Worm (Caenorhabditis elegans) whole organism, L4 larva: ENCODE results near the gene clec-171.

ENCODE experiments used
- D1046.2 ChIP-seq: fragments of 200-800 bp; sonication (Bioruptor generic); IDR thresholded peaks from 2 replicates; pipeline ENCODE4 v1.3.6; 2022; ENCODE audit warnings: missing genetic modification characterization, missing compliant biosample characterization
- F10B5.3 ChIP-seq: sonication (generic microtip); optimal IDR thresholded peaks from 2 replicates; lab custom pipeline; 2016; ENCODE audit warnings: mild to moderate bottlenecking, missing genetic modification characterization, missing compliant biosample characterization
- F26F4.8 ChIP-seq: fragments of 200-800 bp; sonication (Bioruptor generic); conservative IDR thresholded peaks from 2 replicates; pipeline ENCODE4 v1.3.6; 2022; ENCODE audit warnings: missing genetic modification characterization, missing compliant biosample characterization
- R02D3.7 ChIP-seq: fragments of 150-350 bp; sonication (generic microtip); optimal IDR thresholded peaks from 3 replicates; lab custom pipeline; 2014; ENCODE audit warnings: missing biosample characterization, missing genetic modification characterization
- T26A8.4 ChIP-seq: fragments of 200-800 bp; sonication (Bioruptor generic); IDR thresholded peaks from 2 replicates; pipeline ENCODE4 v1.3.6; 2022; ENCODE audit warnings: missing genetic modification characterization, missing compliant biosample characterization
- Y48G9A.11 ChIP-seq: fragments of 200-800 bp; sonication (Bioruptor generic); IDR thresholded peaks from 2 replicates; pipeline ENCODE4 v1.3.6; 2022; ENCODE audit warnings: missing genetic modification reagents, missing genetic modification characterization, missing compliant biosample characterization
- Y5F2A.4 ChIP-seq: fragments of 200-800 bp; sonication (Bioruptor generic); optimal IDR thresholded peaks from 2 replicates; lab custom pipeline; 2018; ENCODE audit warnings: mild to moderate bottlenecking, missing genetic modification characterization, missing compliant biosample characterization
- aha-1 ChIP-seq: fragments of 150-350 bp; peaks from one replicate; lab custom pipeline; 2014; ENCODE audit warnings: missing biosample characterization, missing genetic modification characterization
- aly-2 ChIP-seq: sonication (generic microtip); optimal IDR thresholded peaks from 2 replicates; lab custom pipeline; 2018; ENCODE audit warnings: missing biosample characterization, missing genetic modification characterization
- ama-1 ChIP-seq: fragments of 150-350 bp; optimal IDR thresholded peaks from 2 replicates; lab custom pipeline; 2014; ENCODE audit warnings: inconsistent platforms, mixed read lengths
- ceh-20 ChIP-seq: fragments of 200-800 bp; sonication (Bioruptor generic); IDR thresholded peaks from 2 replicates; pipeline ENCODE4 v1.3.6; 2022; ENCODE audit warnings: missing genetic modification reagents, missing genetic modification characterization, missing compliant biosample characterization
- ceh-32 ChIP-seq: sonication (generic microtip); optimal IDR thresholded peaks from 2 replicates; lab custom pipeline; 2016; ENCODE audit warnings: mild to moderate bottlenecking, missing genetic modification characterization, missing compliant biosample characterization; ENCODE audit not compliant: poor library complexity
- ceh-62 ChIP-seq: sonication (generic microtip); optimal IDR thresholded peaks from 2 replicates; lab custom pipeline; 2017; ENCODE audit warnings: missing biosample characterization, missing genetic modification characterization
- ctbp-1 ChIP-seq: fragments of 200-800 bp; sonication (Bioruptor generic); IDR thresholded peaks from 2 replicates; pipeline ENCODE4 v1.3.6; 2022; ENCODE audit warnings: missing genetic modification reagents, missing genetic modification characterization, missing compliant biosample characterization
- daf-8 ChIP-seq: fragments of 200-800 bp; sonication (Bioruptor generic); IDR thresholded peaks from 2 replicates; pipeline ENCODE4 v1.3.6; 2022; ENCODE audit warnings: missing genetic modification characterization, missing compliant biosample characterization
- dmd-6 ChIP-seq: fragments of 200-800 bp; sonication (Bioruptor generic); IDR thresholded peaks from 2 replicates; pipeline ENCODE4 v1.3.6; 2022; ENCODE audit warnings: missing genetic modification reagents, missing genetic modification characterization, missing compliant biosample characterization
- egl-27 ChIP-seq: sonication (generic microtip); optimal IDR thresholded peaks from 3 replicates; lab custom pipeline; 2017; ENCODE audit warnings: missing biosample characterization, missing genetic modification reagents, missing genetic modification characterization
- egl-43 ChIP-seq: fragments of 200-800 bp; sonication (Bioruptor generic); IDR thresholded peaks from 2 replicates; pipeline ENCODE4 v1.3.6; 2022; ENCODE audit warnings: missing genetic modification reagents, missing genetic modification characterization, missing compliant biosample characterization
- fkh-10 ChIP-seq: fragments of 150-350 bp; optimal IDR thresholded peaks from 2 replicates; lab custom pipeline; 2014; ENCODE audit warnings: missing biosample characterization, missing genetic modification reagents, missing genetic modification characterization
- fos-1 ChIP-seq: fragments of 150-350 bp; optimal IDR thresholded peaks from 2 replicates; lab custom pipeline; 2014; ENCODE audit warnings: missing biosample characterization, missing genetic modification characterization
- gei-8 ChIP-seq: fragments of 200-800 bp; sonication (Bioruptor generic); optimal IDR thresholded peaks from 2 replicates; lab custom pipeline; 2018; ENCODE audit warnings: mild to moderate bottlenecking, missing genetic modification characterization, missing compliant biosample characterization
- hmg-1.1 ChIP-seq: fragments of 200-800 bp; sonication (Bioruptor generic); IDR thresholded peaks from 2 replicates; pipeline ENCODE4 v1.3.6; 2022; ENCODE audit warnings: missing genetic modification reagents, missing genetic modification characterization, missing compliant biosample characterization
- lim-7 ChIP-seq: fragments of 200-800 bp; sonication (Bioruptor generic); IDR thresholded peaks from 2 replicates; pipeline ENCODE4 v1.3.6; 2022; ENCODE audit warnings: missing genetic modification characterization, missing compliant biosample characterization
- lin-13 ChIP-seq: fragments of 150-350 bp; optimal IDR thresholded peaks from 2 replicates; lab custom pipeline; 2014; ENCODE audit warnings: missing biosample characterization, missing genetic modification reagents, missing genetic modification characterization
- lin-15B ChIP-seq: fragments of 150-350 bp; sonication (generic microtip); optimal IDR thresholded peaks from 3 replicates; lab custom pipeline; 2014; ENCODE audit warnings: missing biosample characterization, missing genetic modification characterization
- lin-29 ChIP-seq: fragments of 200-800 bp; sonication (Bioruptor generic); IDR thresholded peaks from 2 replicates; pipeline ENCODE4 v1.3.6; 2022; ENCODE audit warnings: missing genetic modification reagents, missing genetic modification characterization, missing compliant biosample characterization
- lin-39 ChIP-seq: fragments of 150-350 bp; optimal IDR thresholded peaks from 2 replicates; lab custom pipeline; 2014; ENCODE audit warnings: missing biosample characterization, missing genetic modification reagents, missing genetic modification characterization
- lsy-2 ChIP-seq, 2 experiments: fragments of 150-350 bp in 1 of 2; sonication (generic microtip) in 1 of 2; optimal IDR thresholded peaks; 2 replicates each; lab custom pipeline; 2014 to 2017; ENCODE audit warnings: missing biosample characterization in 2 of 2, missing genetic modification characterization in 2 of 2
- madf-9 ChIP-seq: fragments of 200-800 bp; sonication (Bioruptor generic); conservative IDR thresholded peaks from 2 replicates; pipeline ENCODE4 v1.3.6; 2022; ENCODE audit warnings: missing genetic modification reagents, missing genetic modification characterization, missing compliant biosample characterization
- mep-1 ChIP-seq: fragments of 150-350 bp; sonication (generic microtip); optimal IDR thresholded peaks from 3 replicates; lab custom pipeline; 2014; ENCODE audit warnings: missing biosample characterization, missing genetic modification characterization
- mes-2 ChIP-seq: sonication (generic microtip); optimal IDR thresholded peaks from 2 replicates; lab custom pipeline; 2016; ENCODE audit warnings: missing genotype, mild to moderate bottlenecking, missing genetic modification characterization, missing compliant biosample characterization; ENCODE audit not compliant: poor library complexity, severe bottlenecking
- mxl-2 ChIP-seq: fragments of 200-800 bp; sonication (Bioruptor generic); conservative IDR thresholded peaks from 2 replicates; pipeline ENCODE4 v1.3.6; 2022; ENCODE audit warnings: missing genetic modification reagents, missing genetic modification characterization, missing compliant biosample characterization
- mxl-3 ChIP-seq: fragments of 200-800 bp; sonication (Bioruptor generic); optimal IDR thresholded peaks from 2 replicates; lab custom pipeline; 2018; ENCODE audit warnings: mild to moderate bottlenecking, missing genetic modification characterization, missing compliant biosample characterization
- nhr-111 ChIP-seq: fragments of 200-800 bp; sonication (Bioruptor generic); optimal IDR thresholded peaks from 2 replicates; lab custom pipeline; 2018; ENCODE audit warnings: mild to moderate bottlenecking, missing genetic modification characterization, missing compliant biosample characterization
- nhr-237 ChIP-seq: sonication (generic microtip); optimal IDR thresholded peaks from 2 replicates; lab custom pipeline; 2017; ENCODE audit warnings: missing biosample characterization, missing genetic modification characterization
- nhr-25 ChIP-seq: sonication (generic microtip); optimal IDR thresholded peaks from 2 replicates; lab custom pipeline; 2017; ENCODE audit warnings: missing genetic modification characterization, mild to moderate bottlenecking, missing compliant biosample characterization, antibody characterized with exemption, moderate library complexity, borderline replicate concordance; ENCODE audit not compliant: insufficient read depth
- nhr-28 ChIP-seq: fragments of 150-350 bp; optimal IDR thresholded peaks from 2 replicates; lab custom pipeline; 2014; ENCODE audit warnings: missing biosample characterization, missing genetic modification characterization
- nhr-41 ChIP-seq: fragments of 200-800 bp; sonication (Bioruptor generic); IDR thresholded peaks from 2 replicates; pipeline ENCODE4 v1.3.6; 2022; ENCODE audit warnings: missing genetic modification reagents, missing genetic modification characterization, missing compliant biosample characterization
- nhr-48 ChIP-seq: sonication (generic microtip); optimal IDR thresholded peaks from 2 replicates; lab custom pipeline; 2016; ENCODE audit warnings: mild to moderate bottlenecking, missing genetic modification characterization, missing compliant biosample characterization
- nhr-77 ChIP-seq: fragments of 150-350 bp; optimal IDR thresholded peaks from 2 replicates; lab custom pipeline; 2014; ENCODE audit warnings: missing biosample characterization, missing genetic modification characterization
- php-3 ChIP-seq: fragments of 200-800 bp; sonication (Bioruptor generic); IDR thresholded peaks from 2 replicates; pipeline ENCODE4 v1.3.6; 2022; ENCODE audit warnings: missing genetic modification reagents, missing genetic modification characterization, missing compliant biosample characterization
- pqm-1 ChIP-seq: sonication (generic microtip); optimal IDR thresholded peaks from 2 replicates; lab custom pipeline; 2017; ENCODE audit warnings: missing biosample characterization, missing genetic modification characterization
- rbr-2 ChIP-seq: sonication (generic microtip); optimal IDR thresholded peaks from 2 replicates; lab custom pipeline; 2016; ENCODE audit warnings: missing genotype, missing genetic modification characterization, missing compliant biosample characterization
- spr-1 ChIP-seq: sonication (generic microtip); optimal IDR thresholded peaks from 2 replicates; lab custom pipeline; 2016; ENCODE audit warnings: mild to moderate bottlenecking, missing genetic modification characterization, missing compliant biosample characterization
- spr-3 ChIP-seq: fragments of 200-800 bp; sonication (Bioruptor generic); optimal IDR thresholded peaks from 2 replicates; lab custom pipeline; 2018; ENCODE audit warnings: mild to moderate bottlenecking, missing genetic modification characterization, missing compliant biosample characterization
- unc-39 ChIP-seq: sonication (generic microtip); optimal IDR thresholded peaks from 2 replicates; lab custom pipeline; 2017; ENCODE audit warnings: missing biosample characterization, missing genetic modification characterization
- unc-62 ChIP-seq, 3 experiments: fragments of 150-350 bp in 1 of 3; sonication (generic microtip); optimal IDR thresholded peaks in 2 of 3; peaks in 1 of 3; 1 replicate in 1 of 3; 2 replicates in 2 of 3; lab custom pipeline; 2014 to 2017; ENCODE audit warnings: missing biosample characterization in 3 of 3, missing genetic modification characterization in 3 of 3, missing genetic modification reagents in 3 of 3, missing genotype in 1 of 3
- vab-7 ChIP-seq: fragments of 200-800 bp; sonication (Bioruptor generic); IDR thresholded peaks from 2 replicates; pipeline ENCODE4 v1.3.6; 2022; ENCODE audit warnings: missing genetic modification reagents, missing genetic modification characterization, missing compliant biosample characterization
- zfp-2 ChIP-seq: sonication (generic microtip); optimal IDR thresholded peaks from 2 replicates; lab custom pipeline; 2016; ENCODE audit warnings: mild to moderate bottlenecking, missing genetic modification characterization, missing compliant biosample characterization
- zfp-3 ChIP-seq: fragments of 200-800 bp; sonication (Bioruptor generic); conservative IDR thresholded peaks from 2 replicates; pipeline ENCODE4 v1.3.6; 2022; ENCODE audit warnings: missing genetic modification reagents, missing genetic modification characterization, missing compliant biosample characterization
- zip-2 ChIP-seq: fragments of 150-350 bp; optimal IDR thresholded peaks from 2 replicates; lab custom pipeline; 2014; ENCODE audit warnings: missing biosample characterization, missing genetic modification characterization
- ztf-7 ChIP-seq: fragments of 150-350 bp; optimal IDR thresholded peaks from 2 replicates; lab custom pipeline; 2014; ENCODE audit warnings: missing biosample characterization, missing genetic modification characterization

Gene clec-171

DNA sequence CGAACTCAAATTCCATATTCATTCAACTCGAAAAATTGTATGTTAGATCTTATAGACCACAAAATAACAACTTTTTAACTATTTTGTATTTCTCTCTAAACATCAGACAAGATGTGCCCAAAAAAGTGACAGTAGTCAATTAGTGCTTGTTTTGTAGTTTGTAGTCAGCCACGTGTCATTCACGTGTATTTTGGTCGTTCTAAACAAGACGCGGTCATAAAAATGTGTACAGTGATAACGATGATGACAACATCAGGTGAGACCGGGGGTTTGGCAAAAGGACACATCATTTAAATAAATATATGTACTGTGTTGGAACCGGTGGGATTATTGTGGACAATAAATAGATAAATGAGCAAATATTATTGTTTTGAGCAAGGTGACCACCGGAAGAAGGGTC is 27.0 kb upstream of the clec-171 start:
- TF ChIP-seq ceh-20 (GFP tag; lab: Robert Waterston, UW) (no peak; the same call in 1 of the 2 replicates), egl-27 (no peak), spr-1 (tag; lab: Kevin White, UChicago) (no peak), unc-62 (GFP tag; optimal IDR thresholded peaks at IDR 0.05 in 1 of 2; lab: Kevin White, UChicago) (peak in 1 of 2 experiments; percentile 99), unc-62 (tag; optimal IDR thresholded peaks at IDR 0.05; lab: Kevin White, UChicago) (no peak), mep-1 (tag; lab: Kevin White, UChicago) (peak; percentile 56), gei-8 (GFP tag; lab: Kevin White, UChicago) (no peak), fkh-10 (no peak), nhr-25 (no peak), daf-8 (GFP tag; lab: Robert Waterston, UW) (no peak), zfp-2 (tag; lab: Kevin White, UChicago) (no peak), madf-9 (GFP tag; lab: Robert Waterston, UW) (no peak), unc-39 (tag; lab: Kevin White, UChicago) (no peak), aly-2 (tag; lab: Kevin White, UChicago) (no peak), lin-29 (GFP tag; lab: Robert Waterston, UW) (no peak), ctbp-1 (GFP tag; lab: Robert Waterston, UW) (no peak), zfp-3 (GFP tag; lab: Robert Waterston, UW) (no peak), zip-2 (tag; lab: Kevin White, UChicago) (no peak), hmg-1.1 (GFP tag; lab: Robert Waterston, UW) (0 out of 2 replicates have a peak, but pooled peaks have one; percentile 11), mxl-3 (GFP tag; lab: Kevin White, UChicago) (peak; percentile 80), lsy-2 (tag; optimal IDR thresholded peaks at IDR 0.05; lab: Kevin White, UChicago) (peak in 1 of 2 experiments; percentile 53), lin-39 (tag; lab: Kevin White, UChicago) (no peak), pqm-1 (peak; percentile 17), aha-1 (no peak), spr-3 (GFP tag; lab: Kevin White, UChicago) (no peak), T26A8.4 (GFP tag; lab: Robert Waterston, UW) (no peak), nhr-77 (tag; lab: Kevin White, UChicago) (peak; percentile 29), lim-7 (GFP tag; lab: Robert Waterston, UW) (no peak), fos-1 (tag; lab: Kevin White, UChicago) (no peak), Y48G9A.11 (GFP tag; lab: Robert Waterston, UW) (no peak), F26F4.8 (GFP tag; lab: Robert Waterston, UW) (no peak), ama-1 (no peak), mes-2 (tag; lab: Kevin White, UChicago) (peak; percentile 60), nhr-28 (tag; lab: Kevin White, UChicago) (peak; percentile 98), F10B5.3 (tag; lab: Kevin White, UChicago) (no peak), lin-15B (tag; lab: Kevin White, UChicago) (no peak), dmd-6 (GFP tag; lab: Robert Waterston, UW) (peak; percentile 95), ztf-7 (tag; lab: Kevin White, UChicago) (no peak), Y5F2A.4 (no peak), vab-7 (GFP tag; lab: Robert Waterston, UW) (no peak), rbr-2 (tag; lab: Kevin White, UChicago) (peak; percentile 33), R02D3.7 (tag; lab: Kevin White, UChicago) (no peak), nhr-41 (GFP tag; lab: Robert Waterston, UW) (no peak), nhr-111 (GFP tag; lab: Kevin White, UChicago) (no peak), egl-43 (GFP tag; lab: Robert Waterston, UW) (no peak), php-3 (GFP tag; lab: Robert Waterston, UW) (peak; percentile 85), lin-13 (no peak), ceh-62 (tag; lab: Kevin White, UChicago) (no peak), mxl-2 (GFP tag; lab: Robert Waterston, UW) (peak; percentile 97), ceh-32 (tag; lab: Kevin White, UChicago) (no peak), D1046.2 (GFP tag; lab: Robert Waterston, UW) (no peak), nhr-48 (tag; lab: Kevin White, UChicago) (peak; percentile 80), nhr-237 (no peak)
